Worm (Caenorhabditis elegans) whole organism, L4 larva: Measurements from ENCODE around the gene Y57G11A.4.
"Not testable (repeated sequence)": the region's sequence is repeated elsewhere in the genome, so short reads cannot be mapped to it uniquely, and the experiment has no call there.

ENCODE experiments used
- aly-2 ChIP-seq: sonication (generic microtip); optimal IDR thresholded peaks from 2 replicates; lab custom pipeline; 2018; ENCODE audit warnings: missing biosample characterization, missing genetic modification characterization
- egl-43 ChIP-seq: fragments of 200-800 bp; sonication (Bioruptor generic); IDR thresholded peaks from 2 replicates; pipeline ENCODE4 v1.3.6; 2022; ENCODE audit warnings: missing genetic modification reagents, missing genetic modification characterization, missing compliant biosample characterization
- fkh-10 ChIP-seq: fragments of 150-350 bp; optimal IDR thresholded peaks from 2 replicates; lab custom pipeline; 2014; ENCODE audit warnings: missing biosample characterization, missing genetic modification reagents, missing genetic modification characterization
- lir-3 ChIP-seq: sonication (generic microtip); optimal IDR thresholded peaks from 2 replicates; lab custom pipeline; 2016; ENCODE audit warnings: mild to moderate bottlenecking, missing genetic modification characterization, missing compliant biosample characterization
- madf-5 ChIP-seq, 2 experiments: fragments of 200-800 bp; sonication (Bioruptor generic); IDR thresholded peaks; 2 replicates each; pipeline ENCODE4 v1.3.6; 2022; ENCODE audit warnings: missing compliant biosample characterization in 2 of 2, missing genetic modification characterization in 2 of 2
- mes-2 ChIP-seq: sonication (generic microtip); optimal IDR thresholded peaks from 2 replicates; lab custom pipeline; 2016; ENCODE audit warnings: missing genotype, mild to moderate bottlenecking, missing genetic modification characterization, missing compliant biosample characterization; ENCODE audit not compliant: poor library complexity, severe bottlenecking
- nhr-102 ChIP-seq: sonication (generic microtip); optimal IDR thresholded peaks from 2 replicates; lab custom pipeline; 2016; ENCODE audit warnings: mild to moderate bottlenecking, missing genetic modification characterization, moderate library complexity, missing compliant biosample characterization
- nhr-11 ChIP-seq: fragments of 150-350 bp; optimal IDR thresholded peaks from 2 replicates; lab custom pipeline; 2014; ENCODE audit warnings: missing biosample characterization, missing genetic modification characterization
- nhr-28 ChIP-seq: fragments of 150-350 bp; optimal IDR thresholded peaks from 2 replicates; lab custom pipeline; 2014; ENCODE audit warnings: missing biosample characterization, missing genetic modification characterization
- nhr-76 ChIP-seq: fragments of 150-350 bp; optimal IDR thresholded peaks from 2 replicates; lab custom pipeline; 2014; ENCODE audit warnings: missing biosample characterization, missing genetic modification characterization
- nhr-77 ChIP-seq: fragments of 150-350 bp; optimal IDR thresholded peaks from 2 replicates; lab custom pipeline; 2014; ENCODE audit warnings: missing biosample characterization, missing genetic modification characterization
- set-16 ChIP-seq: fragments of 200-800 bp; sonication (Bioruptor generic); IDR thresholded peaks from 2 replicates; pipeline ENCODE4 v1.3.6; 2022; ENCODE audit warnings: missing genetic modification reagents, missing genetic modification characterization, missing compliant biosample characterization
- unc-62 ChIP-seq, 3 experiments: fragments of 150-350 bp in 1 of 3; sonication (generic microtip); optimal IDR thresholded peaks in 2 of 3; peaks in 1 of 3; 1 replicate in 1 of 3; 2 replicates in 2 of 3; lab custom pipeline; 2014 to 2017; ENCODE audit warnings: missing biosample characterization in 3 of 3, missing genetic modification characterization in 3 of 3, missing genetic modification reagents in 3 of 3, missing genotype in 1 of 3
- zfp-3 ChIP-seq: fragments of 200-800 bp; sonication (Bioruptor generic); conservative IDR thresholded peaks from 2 replicates; pipeline ENCODE4 v1.3.6; 2022; ENCODE audit warnings: missing genetic modification reagents, missing genetic modification characterization, missing compliant biosample characterization

ce11 chrIV:14480565-14480964 lies 1.5 kb upstream of the Y57G11A.4 start:
- not testable (repeated sequence) for TF ChIP-seq madf-5 (GFP tag; IDR thresholded peaks at IDR 0.05; lab: Robert Waterston, UW); nhr-11 (tag; lab: Kevin White, UChicago); mes-2 (tag; lab: Kevin White, UChicago); lir-3 (tag; lab: Kevin White, UChicago); aly-2 (tag; lab: Kevin White, UChicago); nhr-102 (tag; lab: Kevin White, UChicago); nhr-76; nhr-28 (tag; lab: Kevin White, UChicago); fkh-10 (GFP tag; lab: Kevin White, UChicago); zfp-3; set-16 (GFP tag; lab: Robert Waterston, UW); nhr-77 (tag; lab: Kevin White, UChicago); egl-43 (GFP tag; lab: Robert Waterston, UW); unc-62 (GFP tag; optimal IDR thresholded peaks at IDR 0.05 in 1 of 2; lab: Kevin White, UChicago); unc-62 (tag; optimal IDR thresholded peaks at IDR 0.05; lab: Kevin White, UChicago)
